Fruit fly (Drosophila melanogaster): ENCODE results near the gene Coq2.

Coq2 gene

DNA sequence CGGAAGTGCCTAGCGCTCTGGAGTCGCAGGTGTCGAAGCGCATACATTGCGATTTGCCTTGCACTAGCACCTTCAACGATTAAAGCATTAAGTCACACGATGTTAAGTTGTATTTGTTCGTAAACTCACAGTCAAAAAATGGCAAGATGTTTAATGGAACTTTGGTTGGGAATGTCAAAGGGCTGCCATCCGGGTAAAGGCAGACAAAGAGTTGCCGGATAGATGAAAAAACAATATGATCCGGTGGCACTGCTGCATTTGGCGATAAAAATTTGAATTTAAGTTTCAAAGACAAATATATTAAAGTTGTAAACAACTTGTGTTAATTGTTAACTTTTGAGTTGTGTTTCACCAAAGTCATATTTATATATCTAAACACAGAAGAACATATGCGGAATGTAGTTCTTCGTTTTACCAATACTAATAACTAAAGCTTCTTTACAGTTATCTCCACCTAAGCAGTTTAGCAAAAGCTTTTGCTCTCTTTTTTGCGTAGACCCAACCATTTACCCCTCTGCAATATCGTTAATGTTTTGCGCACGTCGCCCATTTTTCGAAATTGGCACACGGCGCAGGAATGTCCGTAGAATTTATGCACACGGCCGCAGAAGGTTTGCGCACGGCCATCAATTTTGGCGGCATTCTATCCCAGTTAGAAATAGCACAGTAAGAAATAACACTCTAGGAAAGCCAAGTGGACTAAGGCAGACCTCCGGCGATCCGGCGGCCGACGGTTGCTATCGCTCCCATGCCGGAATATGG lies at the start of gene Coq2:
Coq2 (minus strand) TSS at position 200 of the 762 bp plus-strand sequence.
- TF ChIP-seq Vsx2 (GFP tag; optimal IDR thresholded peaks at IDR 0.05; ENCODE audit: partially characterized antibody) = peak; percentile 100
- TF ChIP-seq CG9705 (GFP tag; optimal IDR thresholded peaks at IDR 0.05) = no peak
- no peak for TF ChIP-seq foxo (GFP tag; optimal IDR thresholded peaks at IDR 0.05)
- peak; percentile 100 for TF ChIP-seq dl (GFP tag; optimal IDR thresholded peaks at IDR 0.05; ENCODE audit: insufficient read depth in 1 of 2, partially characterized antibody in 2 of 2)
- no peak for TF ChIP-seq Hr78 (GFP tag; optimal IDR thresholded peaks at IDR 0.05)
- no peak for TF ChIP-seq sv (GFP tag; optimal IDR thresholded peaks at IDR 0.05)
- no peak for TF ChIP-seq h (GFP tag; optimal IDR thresholded peaks at IDR 0.05)
- TF ChIP-seq CrebA (GFP tag; optimal IDR thresholded peaks at IDR 0.05; ENCODE audit: borderline replicate concordance) = no peak
- no peak for TF ChIP-seq HLH106 (tag; optimal IDR thresholded peaks at IDR 0.05)
- no peak for TF ChIP-seq br (GFP tag; optimal IDR thresholded peaks at IDR 0.05)
- TF ChIP-seq Myc (optimal IDR thresholded peaks at IDR 0.05) = peak; percentile 28
- TF ChIP-seq Dif (GFP tag; optimal IDR thresholded peaks at IDR 0.05; ENCODE audit: partially characterized antibody) = peak; percentile 100

- TF ChIP-seq lola (GFP tag; optimal IDR thresholded peaks at IDR 0.05) (no peak), Rel (GFP tag; optimal IDR thresholded peaks at IDR 0.05) (no peak), Rel (tag; optimal IDR thresholded peaks at IDR 0.05) (peak; percentile 79), HLH106 (tag; optimal IDR thresholded peaks at IDR 0.05) (peak; percentile 31), psq (GFP tag; optimal IDR thresholded peaks at IDR 0.05) (no peak), Jra (GFP tag; optimal IDR thresholded peaks at IDR 0.05) (no peak), OdsH (GFP tag; optimal IDR thresholded peaks at IDR 0.05) (no peak), foxo (GFP tag; optimal IDR thresholded peaks at IDR 0.05) (peak in 1 of 2 experiments; percentile 16), h (GFP tag; optimal IDR thresholded peaks at IDR 0.05) (no peak), CG9705 (GFP tag; optimal IDR thresholded peaks at IDR 0.05) (no peak), N (GFP tag; optimal IDR thresholded peaks at IDR 0.05) (peak; percentile 64), dmrt93B (GFP tag; optimal IDR thresholded peaks at IDR 0.05) (no peak)
Measured at dm6 chr3R:8362259-8362876, 46.0 kb upstream of the Coq2 start, which contains the start of the genes Veneno and CG7963. TSS of gene Veneno (minus strand) at chr3R:8362554. TSS of gene CG7963 (plus strand) at chr3R:8362826.

DNA sequence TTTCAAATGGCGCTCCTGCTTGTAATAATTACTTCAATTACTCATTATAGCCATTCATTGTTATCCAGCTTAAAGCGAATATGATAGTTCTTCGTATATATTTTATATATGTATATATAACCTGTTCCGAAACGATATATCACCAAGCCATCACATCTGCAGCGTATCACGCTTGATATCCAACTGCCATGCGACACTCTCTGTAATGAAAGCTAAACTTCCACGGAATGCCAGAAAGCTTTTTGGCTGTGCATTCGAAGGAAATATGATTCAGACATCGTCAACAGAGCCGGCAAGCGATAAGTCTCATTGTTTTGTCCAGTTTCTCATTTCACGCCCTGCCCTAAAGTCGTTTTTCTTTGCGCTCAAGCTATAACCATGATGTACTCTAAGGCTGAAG lies 41.7 kb upstream of the Coq2 start:
- peak; percentile 33 for TF ChIP-seq sage (GFP tag; optimal IDR thresholded peaks at IDR 0.05)
- no peak for TF ChIP-seq Hr83 (GFP tag; optimal IDR thresholded peaks at IDR 0.05; ENCODE audit: poor library complexity, severe bottlenecking)

dm6 chr3R:8357372-8357992 lies 41.1 kb upstream of the Coq2 start:
- TF ChIP-seq Hr83 (GFP tag; optimal IDR thresholded peaks at IDR 0.05; ENCODE audit: poor library complexity, severe bottlenecking) (peak; percentile 27), dl (GFP tag; optimal IDR thresholded peaks at IDR 0.05; ENCODE audit: insufficient read depth in 1 of 2, partially characterized antibody in 2 of 2) (no peak), Myc (optimal IDR thresholded peaks at IDR 0.05) (no peak), HLH106 (tag; optimal IDR thresholded peaks at IDR 0.05) (no peak), Jra (GFP tag; optimal IDR thresholded peaks at IDR 0.05) (peak; percentile 33)

dm6 chr3R:8356626-8357290 lies 40.4 kb upstream of the Coq2 start, which contains the start of gene stck:
TSS of gene stck (plus strand) at chr3R:8356978.
- TF ChIP-seq Mio (GFP tag; optimal IDR thresholded peaks at IDR 0.05) (no peak), Dif (GFP tag; optimal IDR thresholded peaks at IDR 0.05; ENCODE audit: partially characterized antibody) (no peak), Rel (GFP tag; optimal IDR thresholded peaks at IDR 0.05) (no peak), Rel (tag; optimal IDR thresholded peaks at IDR 0.05) (peak; percentile 78), woc (GFP tag; optimal IDR thresholded peaks at IDR 0.05) (peak; percentile 8), Sp1 (GFP tag; optimal IDR thresholded peaks at IDR 0.05) (no peak), N (GFP tag; optimal IDR thresholded peaks at IDR 0.05) (no peak), psq (GFP tag; optimal IDR thresholded peaks at IDR 0.05) (no peak), foxo (GFP tag; optimal IDR thresholded peaks at IDR 0.05) (no peak), Vsx2 (GFP tag; optimal IDR thresholded peaks at IDR 0.05; ENCODE audit: partially characterized antibody) (no peak), Hr83 (GFP tag; optimal IDR thresholded peaks at IDR 0.05; ENCODE audit: poor library complexity, severe bottlenecking) (no peak), CG9705 (GFP tag; optimal IDR thresholded peaks at IDR 0.05) (no peak), CrebA (GFP tag; optimal IDR thresholded peaks at IDR 0.05; ENCODE audit: borderline replicate concordance) (no peak), Abd-B (GFP tag; optimal IDR thresholded peaks at IDR 0.05) (no peak), CG32264 (GFP tag; optimal IDR thresholded peaks at IDR 0.05) (no peak), h (GFP tag; optimal IDR thresholded peaks at IDR 0.05) (peak; percentile 47), Dfd (GFP tag; optimal IDR thresholded peaks at IDR 0.05) (no peak), pan (optimal IDR thresholded peaks at IDR 0.05) (no peak), OdsH (GFP tag; optimal IDR thresholded peaks at IDR 0.05) (no peak), GATAd (GFP tag; optimal IDR thresholded peaks at IDR 0.05) (no peak), br (GFP tag; optimal IDR thresholded peaks at IDR 0.05) (no peak), Myc (optimal IDR thresholded peaks at IDR 0.05) (peak; percentile 95), ey (GFP tag; optimal IDR thresholded peaks at IDR 0.05) (no peak), rgr (GFP tag; optimal IDR thresholded peaks at IDR 0.05) (no peak), HLH106 (tag; optimal IDR thresholded peaks at IDR 0.05) (no peak), Hnf4 (GFP tag; optimal IDR thresholded peaks at IDR 0.05) (no peak), dsf (GFP tag; optimal IDR thresholded peaks at IDR 0.05; ENCODE audit: borderline replicate concordance) (no peak), Hr78 (GFP tag; optimal IDR thresholded peaks at IDR 0.05) (no peak), Jra (GFP tag; optimal IDR thresholded peaks at IDR 0.05) (no peak)

All from whole organism, wandering third instar larva.